Fruit fly (Drosophila melanogaster) whole organism, embryonic: ENCODE data around the gene CG14929.

ENCODE experiments used
- Asciz ChIP-seq: fragments of 200-800 bp; sonication (Bioruptor generic); optimal IDR thresholded peaks from 2 replicates; lab custom pipeline; 2017; ENCODE audit warnings: missing biosample characterization, mild to moderate bottlenecking, missing genetic modification characterization, missing genetic modification reagents
- B-H1 ChIP-seq: fragments of 200-800 bp; sonication (Bioruptor generic); IDR thresholded peaks from 3 replicates; pipeline ENCODE4 v1.3.6; 2022; ENCODE audit warnings: missing biosample characterization, missing genetic modification characterization
- Blimp-1 ChIP-seq: fragments of 200-800 bp; sonication (Bioruptor generic); optimal IDR thresholded peaks from 3 replicates; lab custom pipeline; 2018; ENCODE audit warnings: missing biosample characterization, missing genetic modification characterization, mild to moderate bottlenecking, moderate library complexity, missing genetic modification reagents
- CG11504 ChIP-seq: fragments of 200-800 bp; sonication (Bioruptor generic); optimal IDR thresholded peaks from 3 replicates; lab custom pipeline; 2019; ENCODE audit warnings: missing biosample characterization, mild to moderate bottlenecking, missing genetic modification characterization, moderate library complexity
- CG12659 ChIP-seq: fragments of 200-800 bp; sonication (Bioruptor generic); optimal IDR thresholded peaks from 3 replicates; lab custom pipeline; 2017; ENCODE audit warnings: mild to moderate bottlenecking, missing biosample characterization, missing genetic modification reagents, missing genetic modification characterization
- CG13424 ChIP-seq: fragments of 200-800 bp; sonication (Bioruptor generic); optimal IDR thresholded peaks from 2 replicates; lab custom pipeline; 2019; ENCODE audit warnings: missing biosample characterization, mild to moderate bottlenecking, missing genetic modification characterization, moderate library complexity
- CG17829 ChIP-seq: fragments of 200-800 bp; optimal IDR thresholded peaks from 2 replicates; lab custom pipeline; 2019; ENCODE audit warnings: missing biosample characterization, mild to moderate bottlenecking, missing genetic modification characterization, moderate library complexity
- CG18262 ChIP-seq: fragments of 200-800 bp; optimal IDR thresholded peaks from 3 replicates; lab custom pipeline; 2019; ENCODE audit warnings: missing biosample characterization, mild to moderate bottlenecking, missing genetic modification characterization, moderate library complexity
- CG34422 ChIP-seq: fragments of 200-800 bp; sonication (Bioruptor generic); IDR thresholded peaks from 3 replicates; pipeline ENCODE4 v1.3.6; 2022; ENCODE audit warnings: missing biosample characterization, missing genetic modification characterization
- CG3847 ChIP-seq: fragments of 200-800 bp; sonication (Bioruptor generic); IDR thresholded peaks from 2 replicates; pipeline ENCODE4 v1.3.6; 2022; ENCODE audit warnings: missing biosample characterization, missing genetic modification characterization
- CG4360 ChIP-seq: fragments of 200-800 bp; sonication (Bioruptor generic); IDR thresholded peaks from 2 replicates; pipeline ENCODE4 v1.3.6; 2022; ENCODE audit warnings: missing biosample characterization, missing genetic modification characterization
- CG6272 ChIP-seq: fragments of 200-800 bp; sonication (Bioruptor generic); IDR thresholded peaks from 2 replicates; pipeline ENCODE4 v1.3.6; 2022; ENCODE audit warnings: missing biosample characterization, missing genetic modification characterization
- CG6689 ChIP-seq: fragments of 200-800 bp; sonication (Bioruptor generic); IDR thresholded peaks from 2 replicates; pipeline ENCODE4 v1.3.6; 2022; ENCODE audit warnings: missing biosample characterization, missing genetic modification characterization
- CHES-1-like ChIP-seq: fragments of 200-800 bp; sonication (Bioruptor generic); optimal IDR thresholded peaks from 2 replicates; lab custom pipeline; 2016; ENCODE audit warnings: missing biosample characterization, missing genetic modification characterization
- CTCF ChIP-seq: fragments of 200-800 bp; sonication (Bioruptor generic); optimal IDR thresholded peaks from 2 replicates; lab custom pipeline; 2017; ENCODE audit warnings: missing biosample characterization, mild to moderate bottlenecking, missing genetic modification characterization, moderate library complexity
- Dbx ChIP-seq: fragments of 200-800 bp; sonication (Bioruptor generic); IDR thresholded peaks from 3 replicates; pipeline ENCODE4 v1.3.6; 2022; ENCODE audit warnings: missing biosample characterization, missing genetic modification characterization
- Drgx ChIP-seq: fragments of 200-800 bp; sonication (Bioruptor generic); IDR thresholded peaks from 2 replicates; pipeline ENCODE4 v1.3.6; 2022; ENCODE audit warnings: missing biosample characterization, missing genetic modification characterization
- Gug ChIP-seq: fragments of 200-800 bp; sonication (Bioruptor generic); IDR thresholded peaks from 4 replicates; pipeline ENCODE4 v1.3.6; 2022; ENCODE audit warnings: missing biosample characterization, missing genetic modification characterization
- HmgZ ChIP-seq: fragments of 200-800 bp; sonication (Bioruptor generic); optimal IDR thresholded peaks from 2 replicates; lab custom pipeline; 2018; ENCODE audit warnings: missing biosample characterization, mild to moderate bottlenecking, missing genetic modification characterization
- Med ChIP-seq: fragments of 200-800 bp; sonication (Bioruptor generic); peaks from one replicate; lab custom pipeline; 2016; ENCODE audit warnings: missing biosample characterization, missing genetic modification characterization, mild to moderate bottlenecking, inconsistent platforms, moderate library complexity
- Pdp1 ChIP-seq, 2 experiments: fragments of 200-800 bp; sonication (Bioruptor generic); optimal IDR thresholded peaks; 3 replicates each; lab custom pipeline; 2016; ENCODE audit warnings: missing biosample characterization in 2 of 2, missing genetic modification characterization in 2 of 2, mild to moderate bottlenecking in 1 of 2, moderate library complexity in 1 of 2
- Rfx ChIP-seq: fragments of 200-800 bp; sonication (Bioruptor generic); IDR thresholded peaks from 2 replicates; pipeline ENCODE4 v1.3.6; 2022; ENCODE audit warnings: missing biosample characterization, missing genetic modification characterization
- Ssrp ChIP-seq: fragments of 200-800 bp; sonication (Bioruptor generic); optimal IDR thresholded peaks from 2 replicates; lab custom pipeline; 2018; ENCODE audit warnings: missing biosample characterization, mild to moderate bottlenecking, missing genetic modification characterization, moderate library complexity
- Stat92E ChIP-seq, 3 experiments: fragments of >200 bp in 2 of 3; fragments of 200-800 bp in 1 of 3; sonication (Bioruptor generic) in 1 of 3; optimal IDR thresholded peaks; 2 replicates each; lab custom pipeline; 2017 to 2019; ENCODE audit warnings: missing biosample characterization in 3 of 3, missing genetic modification characterization in 3 of 3, mild to moderate bottlenecking in 1 of 3, moderate library complexity in 1 of 3
- Xbp1 ChIP-seq: fragments of 200-800 bp; sonication (Bioruptor generic); optimal IDR thresholded peaks from 3 replicates; lab custom pipeline; 2016; ENCODE audit warnings: missing biosample characterization, mild to moderate bottlenecking, missing genetic modification characterization
- bab2 ChIP-seq: fragments of 200-800 bp; sonication (Bioruptor generic); optimal IDR thresholded peaks from 2 replicates; lab custom pipeline; 2016; ENCODE audit warnings: missing biosample characterization, missing genetic modification characterization
- br ChIP-seq: fragments of >200 bp; optimal IDR thresholded peaks from 2 replicates; lab custom pipeline; 2017
- ci ChIP-seq: fragments of 200-800 bp; sonication (Bioruptor generic); IDR thresholded peaks from 3 replicates; pipeline ENCODE4 v1.3.6; 2022; ENCODE audit warnings: missing biosample characterization, missing genetic modification characterization
- crol ChIP-seq: fragments of 200-800 bp; sonication (Bioruptor generic); IDR thresholded peaks from 2 replicates; pipeline ENCODE4 v1.3.6; 2022; ENCODE audit warnings: missing biosample characterization, missing genetic modification characterization
- dimm ChIP-seq: fragments of 200-800 bp; sonication (Bioruptor generic); IDR thresholded peaks from 2 replicates; pipeline ENCODE4 v1.3.6; 2022; ENCODE audit warnings: missing biosample characterization, missing genetic modification characterization
- disco-r ChIP-seq: fragments of 200-800 bp; sonication (Bioruptor generic); optimal IDR thresholded peaks from 2 replicates; lab custom pipeline; 2016; ENCODE audit warnings: missing biosample characterization, missing genetic modification characterization
- ewg ChIP-seq: fragments of 200-800 bp; sonication (Bioruptor generic); optimal IDR thresholded peaks from 3 replicates; lab custom pipeline; 2017; ENCODE audit warnings: mild to moderate bottlenecking, missing biosample characterization, missing genetic modification reagents, missing genetic modification characterization
- fd96Cb ChIP-seq: fragments of 200-800 bp; sonication (Bioruptor generic); optimal IDR thresholded peaks from 2 replicates; lab custom pipeline; 2018; ENCODE audit warnings: missing biosample characterization, mild to moderate bottlenecking, missing genetic modification characterization, moderate library complexity
- gem ChIP-seq: fragments of 200-800 bp; sonication (Bioruptor generic); optimal IDR thresholded peaks from 2 replicates; lab custom pipeline; 2019; ENCODE audit warnings: missing biosample characterization, mild to moderate bottlenecking, missing genetic modification characterization, moderate library complexity
- gsb ChIP-seq: fragments of 200-800 bp; sonication (Bioruptor generic); IDR thresholded peaks from 2 replicates; pipeline ENCODE4 v1.3.6; 2022; ENCODE audit warnings: missing biosample characterization, missing genetic modification characterization
- gsb-n ChIP-seq: fragments of 200-800 bp; sonication (Bioruptor generic); optimal IDR thresholded peaks from 3 replicates; lab custom pipeline; 2018; ENCODE audit warnings: missing biosample characterization, mild to moderate bottlenecking, missing genetic modification characterization
- ken ChIP-seq: fragments of 200-800 bp; sonication (Bioruptor generic); IDR thresholded peaks from 3 replicates; pipeline ENCODE4 v1.3.6; 2022; ENCODE audit warnings: missing biosample characterization, missing genetic modification characterization
- kni ChIP-seq: fragments of 200-800 bp; sonication (Bioruptor generic); optimal IDR thresholded peaks from 3 replicates; lab custom pipeline; 2017; ENCODE audit warnings: mild to moderate bottlenecking, missing biosample characterization, missing genetic modification reagents, missing genetic modification characterization
- lmd ChIP-seq: fragments of 200-800 bp; sonication (Bioruptor generic); IDR thresholded peaks from 2 replicates; pipeline ENCODE4 v1.3.6; 2022; ENCODE audit warnings: missing biosample characterization, missing genetic modification characterization
- sens ChIP-seq: fragments of 200-800 bp; sonication (Bioruptor generic); peaks from one replicate; lab custom pipeline; 2016; ENCODE audit warnings: missing biosample characterization, missing genetic modification characterization
- sens-2 ChIP-seq: fragments of 200-800 bp; sonication (Bioruptor generic); IDR thresholded peaks from 2 replicates; pipeline ENCODE4 v1.3.6; 2022; ENCODE audit warnings: missing biosample characterization, missing genetic modification characterization
- sisA ChIP-seq: fragments of 200-800 bp; sonication (Bioruptor generic); IDR thresholded peaks from 2 replicates; pipeline ENCODE4 v1.3.6; 2022; ENCODE audit warnings: missing biosample characterization, missing genetic modification characterization
- tna ChIP-seq: fragments of 200-800 bp; sonication (Bioruptor generic); IDR thresholded peaks from 2 replicates; pipeline ENCODE4 v1.3.6; 2022; ENCODE audit warnings: missing biosample characterization, missing genetic modification characterization; ENCODE audit not compliant: partially characterized antibody
- ttk ChIP-seq: fragments of 200-800 bp; sonication (Bioruptor generic); IDR thresholded peaks from 2 replicates; pipeline ENCODE4 v2.1.2; 2022; ENCODE audit warnings: missing biosample characterization, missing genetic modification characterization
- vvl ChIP-seq: fragments of 200-800 bp; sonication (Bioruptor generic); IDR thresholded peaks from 2 replicates; pipeline ENCODE4 v1.3.6; 2022; ENCODE audit warnings: missing biosample characterization, missing genetic modification characterization
- zf30C ChIP-seq: fragments of 200-800 bp; sonication (Bioruptor generic); optimal IDR thresholded peaks from 3 replicates; lab custom pipeline; 2018; ENCODE audit warnings: missing biosample characterization, mild to moderate bottlenecking, missing genetic modification characterization

Gene CG14929

dm6 chr2L:11501427-11501968 lies 18.1 kb upstream of the CG14929 start, which contains the start of gene spz4 (continued):
- TF ChIP-seq CG12659 = peak; percentile 1
- 0 out of 3 replicates have a peak, but pooled peaks have one; percentile 33 for TF ChIP-seq ci (GFP tag; lab: Robert Waterston, UW)
- TF ChIP-seq CG34422 = 0 out of 3 replicates have a peak, but pooled peaks have one; percentile 45
- peak; percentile 42 for TF ChIP-seq CG11504 (tag; lab: Kevin White, UChicago)
- peak; percentile 27; the same call in 1 of the 2 replicates for TF ChIP-seq Rfx (GFP tag; lab: Robert Waterston, UW)
- 0 out of 2 replicates have a peak, but pooled peaks have one; percentile 28 for TF ChIP-seq sens-2 (GFP tag; lab: Robert Waterston, UW)
- no peak for TF ChIP-seq CG17829 (tag; lab: Kevin White, UChicago)
- TF ChIP-seq Gug (GFP tag; lab: Robert Waterston, UW) = 0 out of 4 replicates have a peak, but pooled peaks have one; percentile 2
- peak; percentile 18 for TF ChIP-seq CG18262 (tag; lab: Kevin White, UChicago)
- peak; percentile 30 for TF ChIP-seq gem (tag; lab: Kevin White, UChicago)
- peak; percentile 28; the same call in 1 of the 3 replicates for TF ChIP-seq ken
- TF ChIP-seq B-H1 = no peak
- TF ChIP-seq Ssrp (tag; lab: Kevin White, UChicago) = peak; percentile 12
- no peak for TF ChIP-seq dimm (GFP tag; lab: Robert Waterston, UW)
- TF ChIP-seq sisA (GFP tag; lab: Robert Waterston, UW) = peak; percentile 29; the same call in 1 of the 2 replicates
- TF ChIP-seq sens (GFP tag; lab: Kevin White, UChicago) = peak; percentile 48
- TF ChIP-seq Xbp1 (GFP tag; lab: Kevin White, UChicago) = peak; percentile 14

dm6 chr2L:11502698-11503097 lies 16.9 kb upstream of the CG14929 start:
- TF ChIP-seq vvl (GFP tag; lab: Robert Waterston, UW) (peak; percentile 21; the same call in 1 of the 2 replicates), disco-r (GFP tag; lab: Kevin White, UChicago) (no peak), tna (GFP tag; lab: Robert Waterston, UW) (no peak), Blimp-1 (GFP tag; lab: Kevin White, UChicago) (peak; percentile 98), gsb-n (peak; percentile 36), CG4360 (no peak), kni (GFP tag; lab: Kevin White, UChicago) (peak; percentile 51)

- TF ChIP-seq CG6272 (GFP tag; lab: Robert Waterston, UW) (no peak), CTCF (GFP tag; lab: Kevin White, UChicago) (no peak), ewg (no peak), CHES-1-like (GFP tag; lab: Kevin White, UChicago) (no peak), Dbx (GFP tag; lab: Robert Waterston, UW) (no peak), Med (peak; percentile 18), CG13424 (tag; lab: Kevin White, UChicago) (no peak), Asciz (GFP tag; lab: Kevin White, UChicago) (no peak), CG6689 (GFP tag; lab: Robert Waterston, UW) (no peak), CG3847 (GFP tag; lab: Robert Waterston, UW) (no peak), Stat92E (GFP tag; optimal IDR thresholded peaks at IDR 0.05; lab: Kevin White, UChicago) (no peak), ttk (GFP tag; lab: Robert Waterston, UW) (peak; percentile 13; the same call in 1 of the 2 replicates), crol (GFP tag; lab: Robert Waterston, UW) (peak; percentile 68), gsb (GFP tag; lab: Robert Waterston, UW) (no peak), ci (GFP tag; lab: Robert Waterston, UW) (peak; percentile 48; the same call in 1 of the 3 replicates), Blimp-1 (GFP tag; lab: Kevin White, UChicago) (peak; percentile 93), sens (GFP tag; lab: Kevin White, UChicago) (no peak), HmgZ (tag; lab: Kevin White, UChicago) (no peak), fd96Cb (no peak), lmd (GFP tag; lab: Robert Waterston, UW) (no peak), Rfx (GFP tag; lab: Robert Waterston, UW) (no peak), Xbp1 (GFP tag; lab: Kevin White, UChicago) (no peak), bab2 (GFP tag; lab: Kevin White, UChicago) (no peak), Gug (GFP tag; lab: Robert Waterston, UW) (no peak), br (lab: Kevin White, UChicago) (no peak), Pdp1 (GFP tag; optimal IDR thresholded peaks at IDR 0.05; lab: Kevin White, UChicago) (no peak), vvl (GFP tag; lab: Robert Waterston, UW) (0 out of 2 replicates have a peak, but pooled peaks have one; percentile 16), kni (GFP tag; lab: Kevin White, UChicago) (peak; percentile 58), zf30C (GFP tag; lab: Kevin White, UChicago) (no peak), Drgx (peak; percentile 71)
These were observed 14.6 kb upstream of the CG14929 start for dm6 chr2L:11504896-11505569.
